Fruit fly (Drosophila melanogaster): ENCODE measurements around the gene PIG-H.

PIG-H gene

DNA sequence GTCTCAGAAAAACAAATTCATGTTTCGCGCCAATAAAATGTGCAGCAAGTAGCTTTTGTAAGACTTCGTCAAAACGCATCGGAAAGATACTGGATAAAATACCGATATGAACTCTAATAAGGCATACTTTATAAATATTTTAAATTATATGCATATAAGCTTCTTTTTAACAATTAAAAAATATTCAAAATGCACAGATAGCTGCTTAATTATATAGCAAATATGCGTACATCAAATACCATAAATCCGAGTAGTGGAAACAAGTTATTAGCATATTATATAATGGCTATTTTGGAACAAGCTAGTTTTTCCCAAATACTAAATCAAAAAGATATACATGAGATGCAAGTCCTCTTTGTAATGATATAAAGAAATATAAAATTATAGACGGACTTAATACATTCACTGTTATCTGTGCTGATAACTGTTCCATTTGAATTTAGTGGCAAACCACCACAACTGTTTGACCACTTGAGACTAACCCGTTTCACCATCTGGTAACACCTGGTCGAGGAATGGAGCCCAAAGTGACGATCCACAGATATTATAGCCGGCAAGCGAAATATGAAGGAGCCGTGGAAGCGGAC is at the start of gene PIG-H (continued):
- TF ChIP-seq grau (tag; optimal IDR thresholded peaks at IDR 0.05) (peak; percentile 20), CG17361 (GFP tag; IDR thresholded peaks at IDR 0.05) (peak; percentile 56; the same call in 2 of the 3 replicates), vnd (GFP tag; IDR thresholded peaks at IDR 0.05; ENCODE audit: partially characterized antibody) (no peak), Hr3 (GFP tag; optimal IDR thresholded peaks at IDR 0.05) (no peak), Sry-β (GFP tag; optimal IDR thresholded peaks at IDR 0.05) (peak; percentile 9), CG18764 (GFP tag; optimal IDR thresholded peaks at IDR 0.05) (no peak), Dref (GFP tag; IDR thresholded peaks at IDR 0.05) (no peak), CG2120 (GFP tag; optimal IDR thresholded peaks at IDR 0.05) (peak; percentile 4), sd (tag; optimal IDR thresholded peaks at IDR 0.05) (peak; percentile 74), br (optimal IDR thresholded peaks at IDR 0.05) (no peak), phol (tag; optimal IDR thresholded peaks at IDR 0.05) (peak; percentile 54), gem (tag; optimal IDR thresholded peaks at IDR 0.05) (peak; percentile 53), Antp (GFP tag; optimal IDR thresholded peaks at IDR 0.05) (no peak), CG9876 (GFP tag; optimal IDR thresholded peaks at IDR 0.05) (no peak), CG13296 (GFP tag; optimal IDR thresholded peaks at IDR 0.05) (no peak), hth (optimal IDR thresholded peaks at IDR 0.05) (no peak), sna (GFP tag; IDR thresholded peaks at IDR 0.05; ENCODE audit: partially characterized antibody) (no peak), ham (GFP tag; IDR thresholded peaks at IDR 0.05) (no peak), ac (GFP tag; optimal IDR thresholded peaks at IDR 0.05) (no peak), CG17829 (tag; optimal IDR thresholded peaks at IDR 0.05) (peak; percentile 32), CG12659 (GFP tag; optimal IDR thresholded peaks at IDR 0.05) (peak; percentile 50), zf30C (GFP tag; optimal IDR thresholded peaks at IDR 0.05) (no peak), stwl (tag; optimal IDR thresholded peaks at IDR 0.05) (peak; percentile 28), gfzf (GFP tag; optimal IDR thresholded peaks at IDR 0.05) (peak; percentile 73), YL-1 (GFP tag; optimal IDR thresholded peaks at IDR 0.05) (peak; percentile 74), HHEX (GFP tag; optimal IDR thresholded peaks at IDR 0.05) (no peak), grn (GFP tag; optimal IDR thresholded peaks at IDR 0.05) (no peak), CG1832 (GFP tag; optimal IDR thresholded peaks at IDR 0.05) (no peak), CG11696 (GFP tag; IDR thresholded peaks at IDR 0.05) (no peak), CG31441 (GFP tag; IDR thresholded peaks at IDR 0.05) (peak; percentile 40; the same call in 1 of the 2 replicates), lilli (GFP tag; optimal IDR thresholded peaks at IDR 0.05) (peak; percentile 26), cad (GFP tag; optimal IDR thresholded peaks at IDR 0.05) (no peak), CG3838 (GFP tag; optimal IDR thresholded peaks at IDR 0.05) (no peak), peb (GFP tag; IDR thresholded peaks at IDR 0.05) (no peak), CG14710 (tag; optimal IDR thresholded peaks at IDR 0.05) (peak; percentile 61), nmo (GFP tag; optimal IDR thresholded peaks at IDR 0.05) (peak; percentile 55), jigr1 (GFP tag; IDR thresholded peaks at IDR 0.05) (no peak), CG9609 (GFP tag; optimal IDR thresholded peaks at IDR 0.05) (no peak), CG18011 (GFP tag; optimal IDR thresholded peaks at IDR 0.05) (peak; percentile 98), CG9437 (GFP tag; optimal IDR thresholded peaks at IDR 0.05) (no peak), cwo (GFP tag; optimal IDR thresholded peaks at IDR 0.05) (no peak), Atf-2 (GFP tag; optimal IDR thresholded peaks at IDR 0.05) (no peak), CG3726 (GFP tag; IDR thresholded peaks at IDR 0.05) (no peak), CG15601 (tag; optimal IDR thresholded peaks at IDR 0.05) (peak; percentile 44), MESR4 (GFP tag; optimal IDR thresholded peaks at IDR 0.05) (peak; percentile 52), tin (GFP tag; optimal IDR thresholded peaks at IDR 0.05) (no peak), CG9797 (GFP tag; optimal IDR thresholded peaks at IDR 0.05) (peak; percentile 65), Pdp1 (GFP tag; optimal IDR thresholded peaks at IDR 0.05) (peak in 1 of 2 experiments; percentile 99), CG13424 (tag; optimal IDR thresholded peaks at IDR 0.05) (peak; percentile 6), trem (tag; optimal IDR thresholded peaks at IDR 0.05) (peak; percentile 40)

Measured in whole organism, embryonic.